Fruit fly (Drosophila melanogaster): Measurements from ENCODE around the gene mAcon1.

DNA sequence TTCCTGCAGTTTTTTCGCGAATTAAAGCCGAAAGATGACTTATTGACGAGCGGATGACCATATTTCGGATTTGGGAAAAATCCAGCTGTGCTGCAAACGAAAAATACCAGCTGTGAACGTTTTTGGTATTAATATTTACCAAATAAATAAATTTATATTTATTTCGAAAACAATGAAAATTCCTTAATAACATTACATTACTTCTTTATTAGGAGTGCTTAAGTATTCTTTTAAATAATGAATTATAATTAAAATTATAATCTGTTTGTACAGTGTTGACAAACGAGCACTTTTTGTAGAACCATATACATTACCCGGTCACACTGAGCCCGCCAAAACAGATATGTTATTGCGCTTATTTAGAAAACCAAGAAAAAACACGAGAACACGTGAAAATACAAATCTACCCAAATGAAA lies 11.3 kb downstream of the mAcon1 start, which contains the start of the genes bur and Mcm10:
- TF ChIP-seq psq (optimal IDR thresholded peaks at IDR 0.05) (no peak), EcR (GFP tag; optimal IDR thresholded peaks at IDR 0.05) (no peak), Dll (optimal IDR thresholded peaks at IDR 0.05) (no peak)

Data from whole organism.